Fruit fly (Drosophila melanogaster) whole organism: ENCODE data around the gene CG12541.

Experiments used
- CG8478 ChIP-seq: fragments of >200 bp; optimal IDR thresholded peaks from 2 replicates; lab custom pipeline; 2018; ENCODE audit warnings: inconsistent platforms
- Dll ChIP-seq: fragments of >200 bp; optimal IDR thresholded peaks from 2 replicates; lab custom pipeline; 2017
- EcR ChIP-seq, 2 experiments: fragments of >200 bp; optimal IDR thresholded peaks; 2 replicates each; lab custom pipeline; 2017; ENCODE audit warnings: missing biosample characterization in 2 of 2, missing genetic modification characterization in 2 of 2, missing genetic modification reagents in 2 of 2
- pan ChIP-seq: fragments of >200 bp; optimal IDR thresholded peaks from 2 replicates; lab custom pipeline; 2017
- psq ChIP-seq: fragments of >200 bp; optimal IDR thresholded peaks from 2 replicates; lab custom pipeline; 2017
- usp ChIP-seq: fragments of >200 bp; optimal IDR thresholded peaks from 2 replicates; lab custom pipeline; 2017; ENCODE audit warnings: missing biosample characterization, missing genetic modification characterization, mixed read lengths

Gene CG12541

DNA sequence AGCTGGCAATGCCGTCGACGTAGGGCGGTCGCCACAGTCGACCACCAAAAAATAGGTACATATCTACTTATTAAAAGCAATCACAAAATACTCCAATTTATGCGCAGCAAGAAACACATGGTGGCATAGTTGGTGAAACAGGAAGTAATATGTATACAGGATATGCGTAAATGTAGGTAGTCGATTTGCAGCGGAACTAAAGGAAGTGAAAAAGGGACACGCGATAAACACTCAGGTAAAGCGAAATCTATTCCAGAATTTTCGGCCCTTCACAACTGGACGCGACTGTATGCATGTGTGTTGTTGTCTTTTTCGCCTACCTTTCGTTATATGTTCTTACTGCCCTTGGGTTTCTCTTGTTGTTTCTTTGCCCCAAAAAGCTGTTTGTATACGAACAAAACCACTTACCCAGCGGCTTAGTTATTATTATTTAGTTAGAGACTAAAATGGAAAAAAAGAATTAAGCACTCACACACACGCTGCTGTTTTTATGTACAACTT, 30.7 kb upstream of the CG12541 start:
- TF ChIP-seq pan (lab: Kevin White, UChicago), result no peak
- no peak for TF ChIP-seq usp
- TF ChIP-seq psq (lab: Kevin White, UChicago), result no peak
- TF ChIP-seq EcR (GFP tag; optimal IDR thresholded peaks at IDR 0.05; lab: Kevin White, UChicago), result no peak
- no peak for TF ChIP-seq CG8478 (lab: Kevin White, UChicago)
- no peak for TF ChIP-seq Dll

DNA sequence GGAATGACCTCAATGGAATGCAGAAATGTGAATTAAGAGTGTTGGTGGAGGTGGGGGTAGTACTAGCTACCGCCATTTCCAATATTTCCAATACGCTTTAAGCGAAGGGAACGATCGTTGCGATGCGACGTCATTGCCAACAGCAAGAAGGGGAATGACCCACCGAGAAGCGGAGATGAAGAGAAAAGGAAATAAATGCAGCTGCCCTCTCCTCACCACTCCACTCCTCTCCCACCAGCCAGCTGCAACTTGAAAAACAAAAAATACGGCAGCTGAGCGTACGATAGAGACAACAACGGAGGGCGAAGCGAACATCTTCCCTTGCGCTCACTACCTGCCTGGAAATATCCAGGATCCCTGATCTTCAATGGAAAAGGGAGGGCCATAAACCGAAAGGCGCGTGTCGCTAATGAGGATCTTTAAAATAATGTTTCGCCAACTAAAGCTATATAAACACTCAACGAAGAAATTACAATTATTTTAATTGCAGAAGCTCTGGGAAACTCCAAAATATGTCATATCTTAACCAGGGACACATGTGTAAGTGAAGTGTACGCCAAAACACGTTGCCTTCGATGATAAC, 30.2 kb upstream of the CG12541 start:
- TF ChIP-seq EcR (GFP tag; optimal IDR thresholded peaks at IDR 0.05; lab: Kevin White, UChicago) (peak in 1 of 2 experiments; percentile 64), Dll (no peak)

dm6 chrX:7095292-7095911, 29.6 kb upstream of the CG12541 start:
- TF ChIP-seq Dll (no peak), EcR (GFP tag; optimal IDR thresholded peaks at IDR 0.05; lab: Kevin White, UChicago) (no peak), CG8478 (lab: Kevin White, UChicago) (no peak), pan (lab: Kevin White, UChicago) (no peak), usp (no peak), psq (lab: Kevin White, UChicago) (no peak)

dm6 chrX:7094861-7095260, 29.0 kb upstream of the CG12541 start:
- TF ChIP-seq pan (lab: Kevin White, UChicago) (no peak), EcR (GFP tag; optimal IDR thresholded peaks at IDR 0.05; lab: Kevin White, UChicago) (no peak), psq (lab: Kevin White, UChicago) (no peak), CG8478 (lab: Kevin White, UChicago) (no peak), usp (no peak), Dll (no peak)

DNA sequence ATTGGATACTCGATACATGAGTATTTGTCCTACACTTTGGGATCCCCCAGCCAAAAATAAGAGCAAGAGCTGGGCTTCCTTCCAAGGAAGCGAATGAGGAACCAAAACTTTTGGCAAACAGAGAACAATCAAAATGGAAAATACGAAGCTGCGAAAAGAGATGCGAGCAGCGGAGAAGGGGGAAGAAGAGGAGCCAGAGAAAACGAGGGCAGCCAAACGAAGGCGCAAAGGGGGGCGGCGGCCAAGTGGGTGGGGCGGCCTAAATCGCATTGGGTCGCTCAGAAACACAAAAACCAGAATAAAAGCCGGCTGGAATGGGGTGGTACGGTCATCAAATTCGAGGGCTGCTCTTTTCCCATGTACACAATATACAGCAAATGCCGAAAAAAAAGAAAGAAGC, 28.3 kb upstream of the CG12541 start:
- no peak for TF ChIP-seq usp
- no peak for TF ChIP-seq pan (lab: Kevin White, UChicago)
- TF ChIP-seq Dll, result no peak
- no peak for TF ChIP-seq CG8478 (lab: Kevin White, UChicago)
- TF ChIP-seq EcR (GFP tag; optimal IDR thresholded peaks at IDR 0.05; lab: Kevin White, UChicago), result no peak
- TF ChIP-seq psq (lab: Kevin White, UChicago), result no peak

DNA sequence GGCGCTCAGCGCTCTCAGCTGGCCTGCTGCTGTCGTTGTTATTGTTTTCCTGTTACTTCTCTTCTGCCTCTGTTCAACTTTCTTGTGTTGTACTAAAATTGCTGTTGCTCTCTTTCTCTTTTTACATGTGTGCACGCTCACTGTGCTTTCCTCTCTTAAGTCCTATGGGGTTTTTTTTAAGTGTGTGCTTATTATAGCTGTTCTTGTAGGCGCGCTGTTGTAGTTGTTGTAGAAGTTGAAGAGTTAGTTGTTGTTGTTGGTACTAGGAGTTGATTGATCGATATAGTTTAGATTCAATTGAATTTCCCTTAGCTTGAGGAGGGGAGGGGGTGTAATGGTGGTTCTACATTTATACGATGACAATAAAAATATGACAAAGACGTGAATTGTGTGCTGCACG, 26.1 kb upstream of the CG12541 start:
- TF ChIP-seq CG8478 (lab: Kevin White, UChicago) (no peak), pan (lab: Kevin White, UChicago) (no peak), usp (no peak), Dll (no peak), EcR (GFP tag; optimal IDR thresholded peaks at IDR 0.05; lab: Kevin White, UChicago) (no peak), psq (lab: Kevin White, UChicago) (no peak)

- TF ChIP-seq EcR (GFP tag; optimal IDR thresholded peaks at IDR 0.05; lab: Kevin White, UChicago), result no peak
- TF ChIP-seq usp, result no peak
- TF ChIP-seq pan (lab: Kevin White, UChicago), result no peak
- TF ChIP-seq psq (lab: Kevin White, UChicago), result no peak
- no peak for TF ChIP-seq Dll
- no peak for TF ChIP-seq CG8478 (lab: Kevin White, UChicago)
Observed at dm6 chrX:7086539-7086938, 20.7 kb upstream of the CG12541 start.

- TF ChIP-seq CG8478 (lab: Kevin White, UChicago), result no peak
- TF ChIP-seq EcR (GFP tag; optimal IDR thresholded peaks at IDR 0.05; lab: Kevin White, UChicago), result no peak
- TF ChIP-seq pan (lab: Kevin White, UChicago), result no peak
- no peak for TF ChIP-seq Dll
- no peak for TF ChIP-seq psq (lab: Kevin White, UChicago)
Observed at dm6 chrX:7082407-7082806, 16.6 kb upstream of the CG12541 start.

- TF ChIP-seq Dll, result no peak
- no peak for TF ChIP-seq pan (lab: Kevin White, UChicago)
- no peak for TF ChIP-seq CG8478 (lab: Kevin White, UChicago)
- no peak for TF ChIP-seq EcR (GFP tag; optimal IDR thresholded peaks at IDR 0.05; lab: Kevin White, UChicago)
- no peak for TF ChIP-seq usp
- TF ChIP-seq psq (lab: Kevin White, UChicago), result no peak
Observed at dm6 chrX:7074316-7074925, 8.6 kb upstream of the CG12541 start.

DNA sequence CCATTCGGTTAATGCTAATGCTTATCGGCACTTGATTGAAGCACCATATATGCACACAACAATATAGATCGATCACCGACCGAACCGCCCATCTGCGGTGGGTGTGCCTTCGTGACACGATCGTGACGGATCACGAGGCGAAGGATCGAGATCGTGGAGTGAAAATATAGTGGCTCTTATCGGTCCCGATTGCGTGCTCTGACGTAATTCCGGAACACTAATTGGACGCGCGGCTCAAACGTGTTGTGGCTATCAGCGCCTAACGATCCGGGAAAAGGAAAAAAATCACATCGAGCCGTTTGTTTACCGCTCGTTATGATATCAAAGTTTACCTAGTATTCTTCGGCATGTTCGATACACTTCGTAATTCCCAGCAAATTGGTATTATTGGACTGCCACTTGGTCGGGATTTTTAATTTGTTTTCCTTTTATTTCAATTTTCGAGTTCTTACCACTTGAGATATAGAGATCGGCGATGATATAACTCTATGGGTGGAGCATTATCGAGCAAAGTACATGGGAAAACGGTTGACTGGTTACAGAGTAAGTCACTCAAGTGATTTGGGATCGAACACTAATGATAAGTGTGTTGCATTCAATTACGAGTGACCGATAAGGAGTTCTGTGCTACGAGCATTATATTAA, 7.5 kb upstream of the CG12541 start:
- no peak for TF ChIP-seq pan (lab: Kevin White, UChicago)
- TF ChIP-seq CG8478 (lab: Kevin White, UChicago), result no peak
- TF ChIP-seq usp, result no peak
- TF ChIP-seq EcR (GFP tag; optimal IDR thresholded peaks at IDR 0.05; lab: Kevin White, UChicago), result no peak
- TF ChIP-seq Dll, result no peak
- no peak for TF ChIP-seq psq (lab: Kevin White, UChicago)

- TF ChIP-seq EcR (GFP tag; optimal IDR thresholded peaks at IDR 0.05; lab: Kevin White, UChicago) (no peak), Dll (no peak), usp (no peak), psq (lab: Kevin White, UChicago) (no peak), pan (lab: Kevin White, UChicago) (no peak), CG8478 (lab: Kevin White, UChicago) (no peak)
Observed at dm6 chrX:7069011-7069463, 3.2 kb upstream of the CG12541 start, which contains the start of gene CG4607. TSS of gene CG4607 (plus strand) at chrX:7069413.

- no peak for TF ChIP-seq usp
- no peak for TF ChIP-seq EcR (GFP tag; optimal IDR thresholded peaks at IDR 0.05; lab: Kevin White, UChicago)
Observed at dm6 chrX:7068088-7068487, 2.2 kb upstream of the CG12541 start.
